Fruit fly (Drosophila melanogaster) whole organism, embryonic: ENCODE measurements around the gene dachs.

ENCODE experiments used
- Ada2b ChIP-seq: fragments of 200-800 bp; sonication (Bioruptor generic); IDR thresholded peaks from 2 replicates; pipeline ENCODE4 v1.3.6; 2022; ENCODE audit warnings: missing biosample characterization, missing genetic modification characterization
- Atf-2 ChIP-seq: fragments of 200-800 bp; sonication (Bioruptor generic); optimal IDR thresholded peaks from 2 replicates; lab custom pipeline; 2016; ENCODE audit warnings: missing biosample characterization, missing genetic modification characterization
- CG10431 ChIP-seq: fragments of 200-800 bp; sonication (Bioruptor generic); optimal IDR thresholded peaks from 3 replicates; lab custom pipeline; 2018; ENCODE audit warnings: missing biosample characterization, mild to moderate bottlenecking, missing genetic modification characterization
- CG11085 ChIP-seq: fragments of 200-800 bp; sonication (Bioruptor generic); IDR thresholded peaks from 2 replicates; pipeline ENCODE4 v1.3.6; 2022; ENCODE audit warnings: missing biosample characterization, missing genetic modification characterization
- CG12219 ChIP-seq: fragments of 200-800 bp; sonication (Bioruptor generic); optimal IDR thresholded peaks from 3 replicates; lab custom pipeline; 2018; ENCODE audit warnings: missing biosample characterization, mild to moderate bottlenecking, missing genetic modification characterization
- CG13123 ChIP-seq: fragments of 200-800 bp; sonication (Bioruptor generic); optimal IDR thresholded peaks from 2 replicates; lab custom pipeline; 2016; ENCODE audit warnings: missing biosample characterization, missing genetic modification characterization
- CG13624 ChIP-seq: fragments of 200-800 bp; sonication (Bioruptor generic); optimal IDR thresholded peaks from 2 replicates; lab custom pipeline; 2016; ENCODE audit warnings: missing biosample characterization, missing genetic modification characterization
- CG17568 ChIP-seq: fragments of 200-800 bp; sonication (Bioruptor generic); optimal IDR thresholded peaks from 2 replicates; lab custom pipeline; 2018; ENCODE audit warnings: missing biosample characterization, mild to moderate bottlenecking, missing genetic modification characterization, moderate library complexity
- CG17802 ChIP-seq: fragments of 200-800 bp; sonication (Bioruptor generic); optimal IDR thresholded peaks from 2 replicates; lab custom pipeline; 2018; ENCODE audit warnings: missing biosample characterization, mild to moderate bottlenecking, missing genetic modification characterization, moderate library complexity
- CG1792 ChIP-seq: fragments of 200-800 bp; sonication (Bioruptor generic); optimal IDR thresholded peaks from 2 replicates; lab custom pipeline; 2016; ENCODE audit warnings: missing biosample characterization, missing genetic modification characterization
- CG18476 ChIP-seq: fragments of 200-800 bp; sonication (Bioruptor generic); optimal IDR thresholded peaks from 2 replicates; lab custom pipeline; 2016; ENCODE audit warnings: missing biosample characterization, mild to moderate bottlenecking, missing genetic modification characterization
- CG18764 ChIP-seq: fragments of 200-800 bp; sonication (Bioruptor generic); optimal IDR thresholded peaks from 3 replicates; lab custom pipeline; 2016; ENCODE audit warnings: missing biosample characterization, missing genetic modification characterization
- CG2199 ChIP-seq: fragments of 200-800 bp; sonication (Bioruptor generic); IDR thresholded peaks from 3 replicates; pipeline ENCODE4 v1.3.6; 2022; ENCODE audit warnings: missing biosample characterization, missing genetic modification characterization
- CG2875 ChIP-seq: fragments of 200-800 bp; sonication (Bioruptor generic); optimal IDR thresholded peaks from 2 replicates; lab custom pipeline; 2017; ENCODE audit warnings: missing biosample characterization, mild to moderate bottlenecking, missing genetic modification characterization, missing genetic modification reagents
- CG31388 ChIP-seq: fragments of 200-800 bp; sonication (Bioruptor generic); optimal IDR thresholded peaks from 2 replicates; lab custom pipeline; 2016; ENCODE audit warnings: missing biosample characterization, missing genetic modification characterization
- CG33213 ChIP-seq: fragments of 200-800 bp; sonication (Bioruptor generic); optimal IDR thresholded peaks from 3 replicates; lab custom pipeline; 2016; ENCODE audit warnings: missing biosample characterization, missing genetic modification characterization
- CG33557 ChIP-seq: fragments of 200-800 bp; sonication (Bioruptor generic); optimal IDR thresholded peaks from 2 replicates; lab custom pipeline; 2019; ENCODE audit warnings: missing biosample characterization, mild to moderate bottlenecking, missing genetic modification characterization, moderate library complexity
- CG3407 ChIP-seq: fragments of 200-800 bp; sonication (Bioruptor generic); optimal IDR thresholded peaks from 2 replicates; lab custom pipeline; 2018; ENCODE audit warnings: missing biosample characterization, mild to moderate bottlenecking, missing genetic modification characterization
- CG8944 ChIP-seq: fragments of 200-800 bp; sonication (Bioruptor generic); optimal IDR thresholded peaks from 3 replicates; lab custom pipeline; 2016; ENCODE audit warnings: missing biosample characterization, missing genetic modification characterization
- CG9437 ChIP-seq: fragments of 200-800 bp; sonication (Bioruptor generic); optimal IDR thresholded peaks from 2 replicates; lab custom pipeline; 2018; ENCODE audit warnings: missing biosample characterization, mild to moderate bottlenecking, missing genetic modification characterization
- CG9727 ChIP-seq: fragments of 200-800 bp; sonication (Bioruptor generic); optimal IDR thresholded peaks from 3 replicates; lab custom pipeline; 2017; ENCODE audit warnings: missing biosample characterization, mild to moderate bottlenecking, missing genetic modification characterization
- CG9797 ChIP-seq: fragments of 200-800 bp; sonication (Bioruptor generic); optimal IDR thresholded peaks from 3 replicates; lab custom pipeline; 2018; ENCODE audit warnings: missing biosample characterization, mild to moderate bottlenecking, missing genetic modification characterization
- Dad ChIP-seq: fragments of 200-800 bp; sonication (Bioruptor generic); optimal IDR thresholded peaks from 3 replicates; lab custom pipeline; 2016; ENCODE audit warnings: missing biosample characterization, missing genetic modification characterization
- Dip2 ChIP-seq: fragments of 200-800 bp; sonication (Bioruptor generic); IDR thresholded peaks from 2 replicates; pipeline ENCODE4 v1.3.6; 2022; ENCODE audit warnings: missing biosample characterization, missing genetic modification characterization
- Dll ChIP-seq: fragments of 200-800 bp; sonication (Bioruptor generic); IDR thresholded peaks from 4 replicates; pipeline ENCODE4 v1.3.6; 2022; ENCODE audit warnings: missing biosample characterization, missing genetic modification characterization; ENCODE audit not compliant: partially characterized antibody
- Doc2 ChIP-seq: fragments of 200-800 bp; sonication (Bioruptor generic); IDR thresholded peaks from 2 replicates; pipeline ENCODE4 v1.3.6; 2022; ENCODE audit warnings: missing biosample characterization, missing genetic modification characterization
- Jarid2 ChIP-seq: fragments of 200-800 bp; sonication (Bioruptor generic); optimal IDR thresholded peaks from 3 replicates; lab custom pipeline; 2017; ENCODE audit warnings: mild to moderate bottlenecking, missing biosample characterization, missing genetic modification reagents, missing genetic modification characterization
- Neu2 ChIP-seq: fragments of 200-800 bp; sonication (Bioruptor generic); optimal IDR thresholded peaks from 3 replicates; lab custom pipeline; 2016; ENCODE audit warnings: missing biosample characterization, missing genetic modification characterization, borderline replicate concordance
- NfI ChIP-seq: fragments of 200-800 bp; sonication (Bioruptor generic); optimal IDR thresholded peaks from 3 replicates; lab custom pipeline; 2018; ENCODE audit warnings: missing biosample characterization, mild to moderate bottlenecking, missing genetic modification characterization, moderate library complexity
- Ptx1 ChIP-seq: fragments of 200-800 bp; sonication (Bioruptor generic); IDR thresholded peaks from 2 replicates; pipeline ENCODE4 v1.3.6; 2022; ENCODE audit warnings: missing biosample characterization, missing genetic modification characterization
- Six4 ChIP-seq: fragments of 200-800 bp; sonication (Bioruptor generic); optimal IDR thresholded peaks from 2 replicates; lab custom pipeline; 2016; ENCODE audit warnings: missing biosample characterization, missing genetic modification characterization
- Ssrp ChIP-seq: fragments of 200-800 bp; sonication (Bioruptor generic); optimal IDR thresholded peaks from 2 replicates; lab custom pipeline; 2018; ENCODE audit warnings: missing biosample characterization, mild to moderate bottlenecking, missing genetic modification characterization, moderate library complexity
- YL-1 ChIP-seq: fragments of 200-800 bp; sonication (Bioruptor generic); optimal IDR thresholded peaks from 3 replicates; lab custom pipeline; 2017; ENCODE audit warnings: missing biosample characterization, mild to moderate bottlenecking, missing genetic modification characterization
- ab ChIP-seq: fragments of 200-800 bp; sonication (Bioruptor generic); optimal IDR thresholded peaks from 2 replicates; lab custom pipeline; 2016; ENCODE audit warnings: missing biosample characterization, missing genetic modification characterization
- bowl ChIP-seq: fragments of 200-800 bp; sonication (Bioruptor generic); IDR thresholded peaks from 2 replicates; pipeline ENCODE4 v1.3.6; 2022; ENCODE audit warnings: missing biosample characterization, missing genetic modification characterization
- danr ChIP-seq: fragments of 200-800 bp; sonication (Bioruptor generic); IDR thresholded peaks from 2 replicates; pipeline ENCODE4 v1.3.6; 2022; ENCODE audit warnings: missing biosample characterization, missing genetic modification characterization
- disco-r ChIP-seq: fragments of 200-800 bp; sonication (Bioruptor generic); optimal IDR thresholded peaks from 2 replicates; lab custom pipeline; 2016; ENCODE audit warnings: missing biosample characterization, missing genetic modification characterization
- esg ChIP-seq: fragments of 200-800 bp; sonication (Bioruptor generic); conservative IDR thresholded peaks from 2 replicates; pipeline ENCODE4 v1.3.6; 2022; ENCODE audit warnings: missing biosample characterization, missing genetic modification characterization
- eyg ChIP-seq: fragments of 200-800 bp; sonication (Bioruptor generic); optimal IDR thresholded peaks from 3 replicates; lab custom pipeline; 2016; ENCODE audit warnings: missing biosample characterization, missing genetic modification characterization
- insv ChIP-seq, 2 experiments: fragments of 200-800 bp; sonication (Bioruptor generic); optimal IDR thresholded peaks; 3 replicates each; lab custom pipeline; 2016 to 2018; ENCODE audit warnings: missing biosample characterization in 2 of 2, missing genetic modification characterization in 2 of 2
- jing ChIP-seq: fragments of 200-800 bp; sonication (Bioruptor generic); optimal IDR thresholded peaks from 2 replicates; lab custom pipeline; 2018; ENCODE audit warnings: missing biosample characterization, mild to moderate bottlenecking, missing genetic modification characterization
- luna ChIP-seq: fragments of 200-800 bp; sonication (Bioruptor generic); optimal IDR thresholded peaks from 2 replicates; lab custom pipeline; 2016; ENCODE audit warnings: missing biosample characterization, missing genetic modification characterization
- pho ChIP-seq: fragments of 200-800 bp; sonication (Bioruptor generic); optimal IDR thresholded peaks from 2 replicates; lab custom pipeline; 2016; ENCODE audit warnings: missing biosample characterization, missing genetic modification characterization
- pzg ChIP-seq: fragments of 200-800 bp; sonication (Bioruptor generic); optimal IDR thresholded peaks from 3 replicates; lab custom pipeline; 2018; ENCODE audit warnings: missing biosample characterization, mild to moderate bottlenecking, missing genetic modification characterization, moderate library complexity
- repo ChIP-seq: fragments of 200-800 bp; sonication (Bioruptor generic); optimal IDR thresholded peaks from 2 replicates; lab custom pipeline; 2016; ENCODE audit warnings: missing biosample characterization, missing genetic modification characterization
- salm ChIP-seq: fragments of 200-800 bp; sonication (Bioruptor generic); optimal IDR thresholded peaks from 2 replicates; lab custom pipeline; 2018; ENCODE audit warnings: missing biosample characterization, mild to moderate bottlenecking, missing genetic modification characterization
- sd ChIP-seq: fragments of 200-800 bp; sonication (Bioruptor generic); optimal IDR thresholded peaks from 3 replicates; lab custom pipeline; 2018; ENCODE audit warnings: missing biosample characterization, mild to moderate bottlenecking, missing genetic modification characterization, moderate library complexity
- tna ChIP-seq: fragments of 200-800 bp; sonication (Bioruptor generic); IDR thresholded peaks from 2 replicates; pipeline ENCODE4 v1.3.6; 2022; ENCODE audit warnings: missing biosample characterization, missing genetic modification characterization; ENCODE audit not compliant: partially characterized antibody
- ttk ChIP-seq: fragments of 200-800 bp; sonication (Bioruptor generic); IDR thresholded peaks from 2 replicates; pipeline ENCODE4 v2.1.2; 2022; ENCODE audit warnings: missing biosample characterization, missing genetic modification characterization
- tup ChIP-seq: fragments of 200-800 bp; sonication (Bioruptor generic); optimal IDR thresholded peaks from 2 replicates; lab custom pipeline; 2016; ENCODE audit warnings: missing biosample characterization, mild to moderate bottlenecking, missing genetic modification characterization, moderate library complexity
- zen2 ChIP-seq: fragments of 200-800 bp; sonication (Bioruptor generic); IDR thresholded peaks from 3 replicates; pipeline ENCODE4 v1.3.6; 2022; ENCODE audit warnings: missing biosample characterization, missing genetic modification characterization; ENCODE audit not compliant: partially characterized antibody

dachs gene

dm6 chr2L:8464107-8464582, 2.5 kb upstream of the dachs start, which contains the start of gene prg (continued):
- TF ChIP-seq CG17802 (tag; lab: Kevin White, UChicago), result no peak
- TF ChIP-seq sd (tag; lab: Kevin White, UChicago), result no peak
- TF ChIP-seq bowl, result no peak; the same call in 1 of the 2 replicates
- TF ChIP-seq Jarid2 (GFP tag; lab: Kevin White, UChicago), result no peak
- no peak for TF ChIP-seq disco-r (GFP tag; lab: Kevin White, UChicago)
- TF ChIP-seq luna (GFP tag; lab: Kevin White, UChicago), result peak; percentile 49
- TF ChIP-seq Six4 (GFP tag; lab: Kevin White, UChicago), result peak; percentile 26
- TF ChIP-seq CG33213, result peak; percentile 46
- TF ChIP-seq Doc2 (GFP tag; lab: Robert Waterston, UW), result no peak
- TF ChIP-seq CG17568 (GFP tag; lab: Kevin White, UChicago), result peak; percentile 39
- peak; percentile 67 for TF ChIP-seq Ada2b (GFP tag; lab: Robert Waterston, UW)
- TF ChIP-seq CG2875 (GFP tag; lab: Kevin White, UChicago), result no peak
- TF ChIP-seq CG11085, result peak; percentile 12; the same call in 1 of the 2 replicates
- peak; percentile 63 for TF ChIP-seq Ptx1 (GFP tag; lab: Robert Waterston, UW)
- no peak for TF ChIP-seq CG2199 (GFP tag; lab: Robert Waterston, UW)
- TF ChIP-seq Dll, result peak; percentile 97
- peak; percentile 66 for TF ChIP-seq CG13624 (GFP tag; lab: Kevin White, UChicago)
- peak; percentile 16 for TF ChIP-seq tup (GFP tag; lab: Kevin White, UChicago)
- TF ChIP-seq Atf-2, result peak; percentile 45
- peak; percentile 25; the same call in 1 of the 2 replicates for TF ChIP-seq ttk (GFP tag; lab: Robert Waterston, UW)
- TF ChIP-seq ab (GFP tag; lab: Kevin White, UChicago), result no peak
- TF ChIP-seq Neu2 (GFP tag; lab: Kevin White, UChicago), result no peak
- peak; percentile 70 for TF ChIP-seq CG9727 (GFP tag; lab: Kevin White, UChicago)
- TF ChIP-seq Ssrp (tag; lab: Kevin White, UChicago), result peak; percentile 51
- TF ChIP-seq tna, result peak; percentile 96
- TF ChIP-seq insv (GFP tag; optimal IDR thresholded peaks at IDR 0.05; lab: Kevin White, UChicago), result peak in 1 of 2 experiments; percentile 58
- no peak for TF ChIP-seq CG31388 (GFP tag; lab: Kevin White, UChicago)
- no peak for TF ChIP-seq danr
- TF ChIP-seq Dad (GFP tag; lab: Kevin White, UChicago), result peak; percentile 60
- TF ChIP-seq CG10431 (GFP tag; lab: Kevin White, UChicago), result peak; percentile 51
- peak; percentile 59 for TF ChIP-seq pzg (GFP tag; lab: Kevin White, UChicago)
- TF ChIP-seq CG9797, result no peak
- TF ChIP-seq CG1792 (GFP tag; lab: Kevin White, UChicago), result peak; percentile 50
- TF ChIP-seq CG13123 (GFP tag; lab: Kevin White, UChicago), result peak; percentile 55
- TF ChIP-seq jing (GFP tag; lab: Kevin White, UChicago), result no peak
- TF ChIP-seq repo, result peak; percentile 38
- TF ChIP-seq CG12219, result no peak
- peak; percentile 52 for TF ChIP-seq eyg (GFP tag; lab: Kevin White, UChicago)
- TF ChIP-seq salm (tag; lab: Kevin White, UChicago), result no peak
- no peak for TF ChIP-seq Dip2 (GFP tag; lab: Robert Waterston, UW)
- 0 out of 2 replicates have a peak, but pooled peaks have one; percentile 22 for TF ChIP-seq esg
- peak; percentile 85 for TF ChIP-seq CG18476 (GFP tag; lab: Kevin White, UChicago)
- TF ChIP-seq CG33557 (GFP tag; lab: Kevin White, UChicago), result no peak
- peak; percentile 36 for TF ChIP-seq CG9437 (GFP tag; lab: Kevin White, UChicago)
- peak; percentile 78 for TF ChIP-seq pho (GFP tag; lab: Kevin White, UChicago)
- TF ChIP-seq YL-1 (GFP tag; lab: Kevin White, UChicago), result peak; percentile 78
- peak; percentile 35 for TF ChIP-seq CG8944
- TF ChIP-seq NfI (GFP tag; lab: Kevin White, UChicago), result peak; percentile 74
- TF ChIP-seq CG18764 (GFP tag; lab: Kevin White, UChicago), result peak; percentile 16
- TF ChIP-seq zen2, result peak; percentile 98
- peak; percentile 3 for TF ChIP-seq CG3407 (GFP tag; lab: Kevin White, UChicago)
